Fruit fly (Drosophila melanogaster): ENCODE results near the gene CG2926.
A peak's percentile ranks its signal among the peaks of the same experiment; 100 is the strongest.

CG2926 gene

DNA sequence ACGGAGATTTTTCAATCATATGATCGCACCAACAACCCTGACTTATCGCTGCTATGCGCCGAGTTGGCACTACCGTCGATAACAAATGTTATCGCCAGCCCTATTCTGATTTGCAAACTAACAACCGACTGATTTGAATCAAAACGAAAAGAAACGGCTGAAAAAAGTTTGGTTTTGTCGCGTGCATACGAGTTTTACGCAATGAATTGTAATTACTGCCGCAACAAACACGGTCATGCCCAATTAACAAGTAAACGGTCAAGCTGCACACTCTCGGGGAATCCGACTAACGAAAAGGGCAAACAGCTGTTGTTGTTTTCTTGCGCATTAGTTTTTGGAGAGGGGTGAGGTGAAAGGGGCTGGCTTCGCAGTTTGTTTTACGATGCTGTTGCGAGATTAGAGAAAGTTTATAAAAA lies 23.4 kb downstream of the CG2926 start, which contains the start of the genes CG14671 and CG12746:
Gene CG14671 (minus strand): TSS at position 41 of the 416 bp plus-strand sequence.
Gene CG12746 (plus strand): TSS at position 91 of the 416 bp plus-strand sequence.
- no peak for TF ChIP-seq CG5204 (GFP tag; optimal IDR thresholded peaks at IDR 0.05)
- peak; percentile 48 for TF ChIP-seq cic (GFP tag; optimal IDR thresholded peaks at IDR 0.05)
- no peak for TF ChIP-seq pad (GFP tag; optimal IDR thresholded peaks at IDR 0.05)
- peak; percentile 35 for TF ChIP-seq tj (GFP tag; optimal IDR thresholded peaks at IDR 0.05)
- TF ChIP-seq ovo (GFP tag; optimal IDR thresholded peaks at IDR 0.05) = no peak
- TF ChIP-seq CG1620 (GFP tag; optimal IDR thresholded peaks at IDR 0.05) = no peak
- TF ChIP-seq CG14711 (tag; optimal IDR thresholded peaks at IDR 0.05) = no peak
- no peak for TF ChIP-seq CG7101 (tag; optimal IDR thresholded peaks at IDR 0.05)
- no peak for TF ChIP-seq Hr96 (GFP tag; optimal IDR thresholded peaks at IDR 0.05)
- TF ChIP-seq bab1 (GFP tag; optimal IDR thresholded peaks at IDR 0.05) = no peak
- no peak for TF ChIP-seq kay (GFP tag; ENCODE audit: borderline replicate concordance)
- peak; percentile 38 for TF ChIP-seq CG11617 (GFP tag; optimal IDR thresholded peaks at IDR 0.05)
- no peak for TF ChIP-seq CG7045 (GFP tag; optimal IDR thresholded peaks at IDR 0.05)
- no peak for TF ChIP-seq toe (GFP tag; optimal IDR thresholded peaks at IDR 0.05)
- no peak for TF ChIP-seq cnc (optimal IDR thresholded peaks at IDR 0.05)
- TF ChIP-seq Crg-1 (GFP tag; optimal IDR thresholded peaks at IDR 0.05) = no peak
- no peak for TF ChIP-seq Clk (GFP tag; optimal IDR thresholded peaks at IDR 0.05)
- TF ChIP-seq CG12768 (GFP tag; optimal IDR thresholded peaks at IDR 0.05) = no peak
- TF ChIP-seq CG33017 (tag; optimal IDR thresholded peaks at IDR 0.05) = no peak
- TF ChIP-seq Mnt (GFP tag; optimal IDR thresholded peaks at IDR 0.05) = peak; percentile 64

DNA sequence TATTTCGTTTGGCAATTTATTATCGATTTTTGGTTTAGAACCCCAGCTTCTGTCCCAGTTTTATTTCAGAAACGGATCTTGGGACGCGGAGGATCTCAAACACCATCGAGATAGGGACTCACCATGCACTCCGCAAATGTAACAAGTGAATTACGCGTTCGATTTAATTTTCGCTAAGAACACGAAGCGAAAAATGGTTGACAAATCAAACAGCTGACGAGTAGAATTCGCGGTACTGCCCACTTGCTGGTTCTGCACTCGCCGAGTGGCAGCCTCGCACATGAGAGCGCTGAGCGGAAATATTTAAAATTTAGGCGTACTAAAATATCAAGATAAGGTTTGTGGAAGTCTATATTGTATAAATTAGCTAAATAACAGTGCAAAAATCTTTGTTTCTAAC lies 24.8 kb downstream of the CG2926 start, which contains the start of gene Pi4KIIalpha:
Gene Pi4KIIalpha (minus strand): TSS at position 233 of the 400 bp plus-strand sequence.
- TF ChIP-seq tj (GFP tag; optimal IDR thresholded peaks at IDR 0.05) = peak; percentile 58
- peak; percentile 62 for TF ChIP-seq Mnt (GFP tag; optimal IDR thresholded peaks at IDR 0.05)
- TF ChIP-seq CG12768 (GFP tag; optimal IDR thresholded peaks at IDR 0.05) = no peak
- TF ChIP-seq cic (GFP tag; optimal IDR thresholded peaks at IDR 0.05) = peak; percentile 21
- peak; percentile 50 for TF ChIP-seq bab1 (GFP tag; optimal IDR thresholded peaks at IDR 0.05)
- TF ChIP-seq CG1620 (GFP tag; optimal IDR thresholded peaks at IDR 0.05) = no peak

DNA sequence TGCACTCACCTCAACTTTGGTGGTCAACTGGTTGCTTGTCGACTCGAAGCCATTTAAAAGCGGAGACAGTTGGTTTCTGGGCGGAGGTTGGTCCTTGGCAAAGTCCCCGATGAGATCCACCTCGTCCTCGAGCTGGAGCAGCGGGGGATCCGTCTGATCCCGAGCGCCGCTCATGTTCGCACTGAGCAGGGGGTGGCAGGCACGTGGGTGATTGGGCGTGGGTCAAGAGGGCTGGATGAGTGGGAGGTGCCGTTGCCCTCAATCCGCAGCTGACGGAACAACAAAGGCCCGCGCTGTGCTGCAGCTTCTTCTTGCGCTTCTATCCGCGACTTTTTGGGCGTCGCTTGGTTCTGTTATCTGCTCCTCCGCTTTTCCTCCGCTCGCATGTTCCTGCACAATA lies 25.2 kb downstream of the CG2926 start:
- TF ChIP-seq cnc (optimal IDR thresholded peaks at IDR 0.05) (no peak), toe (GFP tag; optimal IDR thresholded peaks at IDR 0.05) (no peak), CG1620 (GFP tag; optimal IDR thresholded peaks at IDR 0.05) (no peak), ovo (GFP tag; optimal IDR thresholded peaks at IDR 0.05) (no peak), kay (GFP tag; ENCODE audit: borderline replicate concordance) (no peak), Clk (GFP tag; optimal IDR thresholded peaks at IDR 0.05) (no peak), Mnt (GFP tag; optimal IDR thresholded peaks at IDR 0.05) (no peak), CG7101 (tag; optimal IDR thresholded peaks at IDR 0.05) (no peak), tj (GFP tag; optimal IDR thresholded peaks at IDR 0.05) (no peak), CG33017 (tag; optimal IDR thresholded peaks at IDR 0.05) (no peak), CG5204 (GFP tag; optimal IDR thresholded peaks at IDR 0.05) (no peak), cic (GFP tag; optimal IDR thresholded peaks at IDR 0.05) (no peak), CG11617 (GFP tag; optimal IDR thresholded peaks at IDR 0.05) (no peak), Crg-1 (GFP tag; optimal IDR thresholded peaks at IDR 0.05) (no peak), pad (GFP tag; optimal IDR thresholded peaks at IDR 0.05) (no peak), CG7045 (GFP tag; optimal IDR thresholded peaks at IDR 0.05) (no peak), Hr96 (GFP tag; optimal IDR thresholded peaks at IDR 0.05) (no peak)

DNA sequence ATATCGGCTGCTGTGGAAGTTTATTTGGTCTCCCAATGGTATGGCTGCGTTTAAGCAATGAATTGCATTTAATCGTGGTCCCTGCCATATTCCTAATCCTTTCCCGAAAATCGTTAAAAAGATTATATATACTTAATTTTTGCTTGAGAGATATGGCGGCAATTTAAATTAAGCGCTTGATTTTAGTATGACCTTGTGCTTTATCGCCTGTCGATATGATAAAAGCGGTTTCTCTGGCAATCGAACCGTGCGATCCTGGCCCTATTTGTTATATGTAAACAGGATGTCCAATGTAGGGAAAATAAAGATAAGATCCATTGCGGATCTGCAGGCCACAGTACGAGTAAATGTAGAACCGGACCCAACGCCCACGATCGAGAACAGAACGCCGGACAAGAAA lies 33.3 kb downstream of the CG2926 start, which contains the start of gene Snm1:
Gene Snm1 (plus strand): TSS at position 233 of the 400 bp plus-strand sequence.
- TF ChIP-seq tj (GFP tag; optimal IDR thresholded peaks at IDR 0.05) (no peak), Hr96 (GFP tag; optimal IDR thresholded peaks at IDR 0.05) (no peak), bab1 (GFP tag; optimal IDR thresholded peaks at IDR 0.05) (no peak), CG5204 (GFP tag; optimal IDR thresholded peaks at IDR 0.05) (no peak), toe (GFP tag; optimal IDR thresholded peaks at IDR 0.05) (no peak), pad (GFP tag; optimal IDR thresholded peaks at IDR 0.05) (no peak), ovo (GFP tag; optimal IDR thresholded peaks at IDR 0.05) (no peak), CG33017 (tag; optimal IDR thresholded peaks at IDR 0.05) (no peak), CG11617 (GFP tag; optimal IDR thresholded peaks at IDR 0.05) (no peak), CG1620 (GFP tag; optimal IDR thresholded peaks at IDR 0.05) (no peak), cnc (optimal IDR thresholded peaks at IDR 0.05) (no peak), Crg-1 (GFP tag; optimal IDR thresholded peaks at IDR 0.05) (no peak), CG12768 (GFP tag; optimal IDR thresholded peaks at IDR 0.05) (no peak), CG7101 (tag; optimal IDR thresholded peaks at IDR 0.05) (no peak), cic (GFP tag; optimal IDR thresholded peaks at IDR 0.05) (no peak), kay (GFP tag; ENCODE audit: borderline replicate concordance) (no peak), CG7045 (GFP tag; optimal IDR thresholded peaks at IDR 0.05) (no peak), Clk (GFP tag; optimal IDR thresholded peaks at IDR 0.05) (no peak)

DNA sequence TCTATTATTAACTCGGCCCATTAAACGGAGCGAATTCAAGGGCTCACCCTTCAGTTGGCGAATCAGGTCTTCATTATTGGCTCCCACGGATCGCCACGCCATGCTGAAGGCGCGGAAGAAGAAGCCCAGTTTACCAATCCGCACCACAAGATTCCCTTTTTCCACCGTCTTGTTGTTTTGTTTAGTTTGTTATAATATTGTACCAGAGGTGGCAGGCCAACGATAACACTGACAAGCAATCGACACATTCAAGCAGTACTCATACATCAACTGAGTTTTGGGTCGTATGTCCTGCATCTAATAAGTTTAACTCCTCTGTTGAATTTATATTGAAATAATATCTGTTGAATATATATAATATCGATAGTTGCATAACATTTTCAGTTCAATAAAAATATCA lies 34.1 kb downstream of the CG2926 start, which contains the start of gene Pcmt:
Gene Pcmt (minus strand): TSS at position 235 of the 400 bp plus-strand sequence.
- no peak for TF ChIP-seq ovo (GFP tag; optimal IDR thresholded peaks at IDR 0.05)
- no peak for TF ChIP-seq CG12768 (GFP tag; optimal IDR thresholded peaks at IDR 0.05)
- TF ChIP-seq CG1620 (GFP tag; optimal IDR thresholded peaks at IDR 0.05) = no peak
- no peak for TF ChIP-seq Mnt (GFP tag; optimal IDR thresholded peaks at IDR 0.05)
- no peak for TF ChIP-seq CG33017 (tag; optimal IDR thresholded peaks at IDR 0.05)

DNA sequence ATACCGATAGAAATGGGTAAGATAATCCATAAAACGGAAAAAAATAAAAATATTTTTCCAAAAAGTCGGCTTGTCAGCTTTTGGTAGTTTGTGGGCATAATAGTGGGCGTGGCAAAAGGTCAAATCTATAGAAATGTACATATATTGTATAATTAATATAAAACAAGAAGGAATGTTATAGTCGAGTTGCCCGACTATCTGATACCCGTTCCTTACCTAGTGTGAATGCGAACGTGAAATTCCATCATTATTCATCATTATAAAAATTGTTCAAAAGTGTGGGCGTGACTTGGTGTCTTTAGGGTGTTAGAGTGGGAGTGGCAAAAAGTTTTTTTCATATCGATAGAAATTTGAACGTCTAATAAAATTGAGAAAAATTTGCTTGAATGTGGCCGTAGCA lies 36.6 kb downstream of the CG2926 start:
- TF ChIP-seq cic (GFP tag; optimal IDR thresholded peaks at IDR 0.05) = no peak

DNA sequence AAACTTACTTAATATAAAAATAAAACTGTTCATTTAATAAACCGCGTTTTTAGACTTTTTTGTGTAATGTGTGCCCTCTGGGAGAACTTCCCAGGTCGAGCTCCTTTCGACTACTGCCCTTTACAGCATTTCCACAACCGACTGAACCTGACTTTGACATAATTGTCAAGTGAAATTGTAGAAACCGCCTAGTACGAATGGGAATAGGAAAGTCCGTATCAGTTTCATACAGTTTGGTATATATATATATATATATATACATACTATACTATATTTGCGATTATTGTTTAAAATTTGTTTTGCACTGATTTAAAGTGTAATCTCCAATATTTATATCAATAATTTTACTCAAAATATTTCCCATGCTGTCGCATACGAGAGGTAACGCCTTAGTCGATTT lies 37.1 kb downstream of the CG2926 start, which contains the start of gene mia:
Gene mia (minus strand): TSS at position 101 of the 400 bp plus-strand sequence.
- TF ChIP-seq ovo (GFP tag; optimal IDR thresholded peaks at IDR 0.05) (no peak), CG7045 (GFP tag; optimal IDR thresholded peaks at IDR 0.05) (no peak), Crg-1 (GFP tag; optimal IDR thresholded peaks at IDR 0.05) (no peak), CG5204 (GFP tag; optimal IDR thresholded peaks at IDR 0.05) (no peak), Clk (GFP tag; optimal IDR thresholded peaks at IDR 0.05) (no peak)
